Fruit fly (Drosophila melanogaster) Kc167 (cell line): Measurements from ENCODE around the gene Upf1.

ENCODE experiments used
- Myc ChIP-seq: fragments of >200 bp; optimal IDR thresholded peaks from 2 replicates; lab custom pipeline; 2017; ENCODE audit warnings: missing external identifiers
- Sin3A ChIP-seq: fragments of >200 bp; optimal IDR thresholded peaks from 2 replicates; lab custom pipeline; 2018; ENCODE audit warnings: missing external identifiers
- h ChIP-seq: fragments of >200 bp; optimal IDR thresholded peaks from 3 replicates; lab custom pipeline; 2018; ENCODE audit warnings: missing external identifiers
- insv ChIP-seq: fragments of >200 bp; optimal IDR thresholded peaks from 3 replicates; lab custom pipeline; 2018; ENCODE audit warnings: missing external identifiers
- psq ChIP-seq: fragments of >200 bp; optimal IDR thresholded peaks from 2 replicates; lab custom pipeline; 2017; ENCODE audit warnings: missing external identifiers
- ttk ChIP-seq: sonication (Bioruptor generic); optimal IDR thresholded peaks from 2 replicates; lab custom pipeline; 2017; ENCODE audit warnings: missing external identifiers

DNA sequence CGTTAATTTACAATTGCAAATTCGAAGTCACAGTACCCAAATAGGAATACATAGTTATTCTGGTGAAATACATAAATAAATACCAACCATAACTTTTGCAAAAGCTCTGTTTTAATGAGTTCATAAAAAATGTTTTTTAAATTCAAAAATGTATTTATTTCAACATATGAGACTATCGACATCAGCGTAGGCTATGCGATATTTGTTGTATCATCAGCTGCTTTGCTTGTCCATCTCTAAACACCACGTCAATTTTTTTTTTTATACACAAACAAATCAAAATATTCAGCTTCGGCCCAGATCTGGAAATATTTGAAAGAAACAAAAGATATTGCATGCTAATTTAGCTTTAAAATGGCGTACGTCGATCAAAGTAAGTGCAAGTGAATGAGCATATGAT, 17.0 kb downstream of the Upf1 start, which contains the start of gene CG1840:
- no peak for TF ChIP-seq Myc
- TF ChIP-seq psq (lab: Kevin White, UChicago), result no peak
- no peak for TF ChIP-seq ttk
- no peak for TF ChIP-seq insv (lab: Kevin White, UChicago)
- no peak for TF ChIP-seq h (lab: Kevin White, UChicago)
- no peak for TF ChIP-seq Sin3A (lab: Kevin White, UChicago)
